Worm (Caenorhabditis elegans) whole organism, mixed stage, embryonic: ENCODE data around the gene T02G5.15.

ENCODE experiments used
- bed-3 ChIP-seq: fragments of 200-800 bp; sonication (Bioruptor generic); optimal IDR thresholded peaks from 3 replicates; lab custom pipeline; 2018; ENCODE audit warnings: mild to moderate bottlenecking, missing genetic modification characterization, moderate library complexity, missing compliant biosample characterization
- ces-1 ChIP-seq: fragments of 150-350 bp; optimal IDR thresholded peaks from 2 replicates; lab custom pipeline; 2014; ENCODE audit warnings: missing biosample characterization, missing genetic modification reagents, missing genetic modification characterization
- elt-1 ChIP-seq: sonication (generic microtip); optimal IDR thresholded peaks from 2 replicates; lab custom pipeline; 2017; ENCODE audit warnings: missing genetic modification characterization, mild to moderate bottlenecking, missing compliant biosample characterization, antibody characterized with exemption, moderate library complexity, borderline replicate concordance; ENCODE audit not compliant: insufficient read depth
- elt-3 ChIP-seq: fragments of 150-350 bp; optimal IDR thresholded peaks from 2 replicates; lab custom pipeline; 2014; ENCODE audit warnings: missing biosample characterization, missing genetic modification characterization
- lin-13 ChIP-seq: fragments of 150-350 bp; optimal IDR thresholded peaks from 2 replicates; lab custom pipeline; 2014; ENCODE audit warnings: missing biosample characterization, missing genetic modification characterization
- nhr-237 ChIP-seq: fragments of 150-350 bp; optimal IDR thresholded peaks from 2 replicates; lab custom pipeline; 2014; ENCODE audit warnings: missing biosample characterization, missing genetic modification characterization
- nhr-28 ChIP-seq: fragments of 150-350 bp; optimal IDR thresholded peaks from 2 replicates; lab custom pipeline; 2014; ENCODE audit warnings: missing biosample characterization, missing genetic modification characterization
- nhr-76 ChIP-seq: sonication (generic microtip); optimal IDR thresholded peaks from 2 replicates; lab custom pipeline; 2017; ENCODE audit warnings: missing biosample characterization, missing genetic modification characterization
- pha-4 ChIP-seq: fragments of 150-350 bp; optimal IDR thresholded peaks from 2 replicates; lab custom pipeline; 2018; ENCODE audit warnings: missing biosample characterization, missing genetic modification reagents, missing genetic modification characterization
- sptf-1 ChIP-seq: sonication (generic microtip); optimal IDR thresholded peaks from 2 replicates; lab custom pipeline; 2017; ENCODE audit warnings: mild to moderate bottlenecking, missing genetic modification characterization, moderate library complexity, missing compliant biosample characterization
- unc-39 ChIP-seq: fragments of 150-350 bp; optimal IDR thresholded peaks from 2 replicates; lab custom pipeline; 2014; ENCODE audit warnings: missing biosample characterization, missing genetic modification characterization
- unc-62 ChIP-seq: fragments of 150-350 bp; optimal IDR thresholded peaks from 2 replicates; lab custom pipeline; 2014; ENCODE audit warnings: missing biosample characterization, missing genetic modification reagents, missing genetic modification characterization
- ztf-11 ChIP-seq: fragments of 150-350 bp; optimal IDR thresholded peaks from 2 replicates; lab custom pipeline; 2014; ENCODE audit warnings: missing biosample characterization, missing genetic modification characterization

ce11 chrII:7111657-7112049 is 27.5 kb downstream of the T02G5.15 start, which contains the start of gene F10E7.5:
- no peak for TF ChIP-seq elt-1 (tag; lab: Kevin White, UChicago)
- peak; percentile 3 for TF ChIP-seq unc-62 (GFP tag; lab: Kevin White, UChicago)
- no peak for TF ChIP-seq pha-4 (tag; lab: Kevin White, UChicago)
- no peak for TF ChIP-seq unc-39 (tag; lab: Kevin White, UChicago)
- peak; percentile 57 for TF ChIP-seq lin-13
- no peak for TF ChIP-seq bed-3 (GFP tag; lab: Kevin White, UChicago)
- peak; percentile 37 for TF ChIP-seq nhr-237 (tag; lab: Kevin White, UChicago)
- no peak for TF ChIP-seq nhr-76 (tag; lab: Kevin White, UChicago)
- no peak for TF ChIP-seq elt-3 (tag; lab: Kevin White, UChicago)
- no peak for TF ChIP-seq sptf-1
- no peak for TF ChIP-seq nhr-28 (tag; lab: Kevin White, UChicago)
- no peak for TF ChIP-seq ztf-11 (tag; lab: Kevin White, UChicago)
- TF ChIP-seq ces-1 (GFP tag; lab: Kevin White, UChicago): no peak
